Worm (Caenorhabditis elegans) whole organism, early embryonic: ENCODE data around the gene sqv-8.

ENCODE experiments used
- B0310.2 ChIP-seq: sonication (generic microtip); optimal IDR thresholded peaks from 2 replicates; lab custom pipeline; 2016; ENCODE audit warnings: mild to moderate bottlenecking, missing genetic modification characterization, missing compliant biosample characterization
- F13C5.2 ChIP-seq: sonication (generic microtip); optimal IDR thresholded peaks from 2 replicates; lab custom pipeline; 2017; ENCODE audit warnings: mild to moderate bottlenecking, missing genetic modification characterization, inconsistent platforms, missing compliant biosample characterization
- ama-1 ChIP-seq: fragments of 150-350 bp; optimal IDR thresholded peaks from 2 replicates; lab custom pipeline; 2014
- ceh-13 ChIP-seq: fragments of 200-800 bp; sonication (Bioruptor generic); optimal IDR thresholded peaks from 2 replicates; lab custom pipeline; 2018; ENCODE audit warnings: mild to moderate bottlenecking, missing genetic modification characterization, missing compliant biosample characterization
- ceh-36 ChIP-seq: sonication (generic microtip); optimal IDR thresholded peaks from 2 replicates; lab custom pipeline; 2016; ENCODE audit warnings: missing genetic modification characterization, inconsistent platforms, missing compliant biosample characterization
- flt-1 ChIP-seq: fragments of 200-800 bp; sonication (Bioruptor generic); IDR thresholded peaks from 2 replicates; pipeline ENCODE4 v1.3.6; 2022; ENCODE audit warnings: missing genetic modification characterization, missing compliant biosample characterization
- hmbx-1 ChIP-seq: sonication (generic microtip); optimal IDR thresholded peaks from 2 replicates; lab custom pipeline; 2016; ENCODE audit warnings: mild to moderate bottlenecking, missing genetic modification characterization, missing compliant biosample characterization
- hnd-1 ChIP-seq: sonication (generic microtip); optimal IDR thresholded peaks from 2 replicates; lab custom pipeline; 2016; ENCODE audit warnings: missing genetic modification characterization, missing compliant biosample characterization
- tbx-11 ChIP-seq: fragments of 200-800 bp; sonication (Bioruptor generic); IDR thresholded peaks from 2 replicates; pipeline ENCODE4 v1.3.6; 2022; ENCODE audit warnings: missing genetic modification characterization, missing compliant biosample characterization

DNA sequence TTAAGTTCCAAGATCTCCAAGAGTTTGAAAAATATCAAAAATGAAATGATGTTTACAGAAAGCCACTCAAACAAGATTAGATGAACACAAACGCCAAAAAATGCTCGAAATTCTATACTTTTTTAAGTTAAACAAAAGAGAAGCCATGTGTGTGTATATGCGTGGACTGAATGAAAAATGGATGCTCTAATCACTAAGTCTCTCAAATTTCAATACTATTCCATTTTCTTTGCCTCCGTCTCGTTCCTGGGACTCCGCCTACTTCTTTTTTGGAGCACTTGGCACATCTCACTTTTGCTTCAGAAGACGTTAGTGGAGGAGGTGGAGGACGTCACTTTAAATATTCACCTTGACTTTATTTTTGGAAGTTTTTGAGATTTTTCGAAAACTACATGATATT is 33.1 kb downstream of the sqv-8 start:
- no peak for TF ChIP-seq ama-1 (lab: Kevin White, UChicago)
- no peak for TF ChIP-seq B0310.2 (tag; lab: Kevin White, UChicago)
- no peak for TF ChIP-seq hmbx-1 (tag; lab: Kevin White, UChicago)
- no peak for TF ChIP-seq flt-1 (GFP tag; lab: Robert Waterston, UW)
- TF ChIP-seq ceh-36 (tag; lab: Kevin White, UChicago) = no peak
- TF ChIP-seq tbx-11 (GFP tag; lab: Robert Waterston, UW) = no peak
- TF ChIP-seq hnd-1 (tag; lab: Kevin White, UChicago) = no peak
- TF ChIP-seq F13C5.2 = no peak
- TF ChIP-seq ceh-13 (GFP tag; lab: Kevin White, UChicago) = no peak
